Fruit fly (Drosophila melanogaster): ENCODE results near the gene CG17078.

The CG17078 gene

dm6 chr2L:297480-298284 lies 19.6 kb upstream of the CG17078 start, which contains the start of gene Pi3K21B (continued):
- peak; percentile 46 for TF ChIP-seq exex (tag; optimal IDR thresholded peaks at IDR 0.05)
- TF ChIP-seq psq (GFP tag; optimal IDR thresholded peaks at IDR 0.05): peak; percentile 54
- peak; percentile 73 for TF ChIP-seq emc (GFP tag; optimal IDR thresholded peaks at IDR 0.05)
- no peak for TF ChIP-seq usp (GFP tag; optimal IDR thresholded peaks at IDR 0.05)
- peak; percentile 93 for TF ChIP-seq tio (GFP tag; optimal IDR thresholded peaks at IDR 0.05)
- TF ChIP-seq Doc3 (GFP tag; IDR thresholded peaks at IDR 0.05; ENCODE audit: partially characterized antibody): no peak
- TF ChIP-seq HHEX (GFP tag; optimal IDR thresholded peaks at IDR 0.05): peak; percentile 85
- TF ChIP-seq CG6765 (GFP tag; optimal IDR thresholded peaks at IDR 0.05): peak; percentile 72
- peak; percentile 98 for TF ChIP-seq CG10267 (tag; optimal IDR thresholded peaks at IDR 0.05)
- peak; percentile 95 for TF ChIP-seq CG13775 (GFP tag; optimal IDR thresholded peaks at IDR 0.05)
- no peak for TF ChIP-seq fru (optimal IDR thresholded peaks at IDR 0.05)
- peak; percentile 90 for TF ChIP-seq lmd (GFP tag; IDR thresholded peaks at IDR 0.05)
- peak; percentile 92 for TF ChIP-seq CG2712 (tag; optimal IDR thresholded peaks at IDR 0.05)
- TF ChIP-seq dm (GFP tag; optimal IDR thresholded peaks at IDR 0.05): peak; percentile 91
- peak; percentile 82 for TF ChIP-seq CG16779 (GFP tag; IDR thresholded peaks at IDR 0.05)
- no peak; the same call in none of the 2 replicates for TF ChIP-seq CG43689 (GFP tag; IDR thresholded peaks at IDR 0.05)
- TF ChIP-seq Fer2 (tag; optimal IDR thresholded peaks at IDR 0.05): peak; percentile 88
- peak; percentile 81 for TF ChIP-seq CG2116 (GFP tag; optimal IDR thresholded peaks at IDR 0.05)
- peak; percentile 82 for TF ChIP-seq gsb-n (tag; optimal IDR thresholded peaks at IDR 0.05)
- TF ChIP-seq ab (GFP tag; optimal IDR thresholded peaks at IDR 0.05): peak; percentile 86
- peak; percentile 29 for TF ChIP-seq CTCF (GFP tag; optimal IDR thresholded peaks at IDR 0.05)
- peak; percentile 91 for TF ChIP-seq ci (GFP tag; IDR thresholded peaks at IDR 0.05)
- TF ChIP-seq CG1647 (GFP tag; optimal IDR thresholded peaks at IDR 0.05): peak; percentile 95
- TF ChIP-seq CoRest (tag; optimal IDR thresholded peaks at IDR 0.05): peak; percentile 95
- TF ChIP-seq tx (GFP tag; optimal IDR thresholded peaks at IDR 0.05): peak; percentile 90
- TF ChIP-seq CG34376 (GFP tag; optimal IDR thresholded peaks at IDR 0.05): peak; percentile 85
- no peak for TF ChIP-seq Trl (optimal IDR thresholded peaks at IDR 0.05)
- TF ChIP-seq Trl (GFP tag; optimal IDR thresholded peaks at IDR 0.05): peak; percentile 96
- peak; percentile 82 for TF ChIP-seq luna (GFP tag; optimal IDR thresholded peaks at IDR 0.05)
- TF ChIP-seq CG14965 (GFP tag; optimal IDR thresholded peaks at IDR 0.05; ENCODE audit: borderline replicate concordance): peak; percentile 55
- peak; percentile 96 for TF ChIP-seq CG2120 (GFP tag; optimal IDR thresholded peaks at IDR 0.05)
- no peak for TF ChIP-seq CkIIα-i1 (GFP tag; IDR thresholded peaks at IDR 0.05)
- peak; percentile 78 for TF ChIP-seq pzg (GFP tag; optimal IDR thresholded peaks at IDR 0.05)
- peak; percentile 54 for TF ChIP-seq bbx (GFP tag; IDR thresholded peaks at IDR 0.05; ENCODE audit: partially characterized antibody)
- peak; percentile 80 for TF ChIP-seq CG14441 (GFP tag; IDR thresholded peaks at IDR 0.05)
- TF ChIP-seq Atf3 (GFP tag; optimal IDR thresholded peaks at IDR 0.05): peak; percentile 86
- TF ChIP-seq phol (tag; optimal IDR thresholded peaks at IDR 0.05): peak; percentile 93
- peak; percentile 83 for TF ChIP-seq Xrp1 (GFP tag; IDR thresholded peaks at IDR 0.05)
- peak; percentile 93 for TF ChIP-seq CG3847 (GFP tag; IDR thresholded peaks at IDR 0.05)
- peak; percentile 96 for TF ChIP-seq Rfx (GFP tag; IDR thresholded peaks at IDR 0.05)
- peak; percentile 64 for TF ChIP-seq CG14050 (GFP tag; IDR thresholded peaks at IDR 0.05)
- TF ChIP-seq wdn (GFP tag; IDR thresholded peaks at IDR 0.05): peak; percentile 83
- peak; percentile 88 for TF ChIP-seq Max (GFP tag; optimal IDR thresholded peaks at IDR 0.05)
- peak; percentile 78 for TF ChIP-seq CG6272 (GFP tag; IDR thresholded peaks at IDR 0.05)
- TF ChIP-seq CG7357 (GFP tag; IDR thresholded peaks at IDR 0.05): peak; percentile 70
- no peak for TF ChIP-seq Doc2 (GFP tag; IDR thresholded peaks at IDR 0.05)
- peak; percentile 89 for TF ChIP-seq CG16815 (GFP tag; optimal IDR thresholded peaks at IDR 0.05)
- TF ChIP-seq mld (GFP tag; IDR thresholded peaks at IDR 0.05; ENCODE audit: partially characterized antibody): no peak
- TF ChIP-seq Hr51 (GFP tag; optimal IDR thresholded peaks at IDR 0.05): peak; percentile 87 to 94
- peak; percentile 91 for TF ChIP-seq sisA (GFP tag; IDR thresholded peaks at IDR 0.05)
- TF ChIP-seq Adf1 (GFP tag; IDR thresholded peaks at IDR 0.05): peak; percentile 25; the same call in 1 of the 2 replicates
